Worm (Caenorhabditis elegans): ENCODE measurements around the gene snap-29.

DNA sequence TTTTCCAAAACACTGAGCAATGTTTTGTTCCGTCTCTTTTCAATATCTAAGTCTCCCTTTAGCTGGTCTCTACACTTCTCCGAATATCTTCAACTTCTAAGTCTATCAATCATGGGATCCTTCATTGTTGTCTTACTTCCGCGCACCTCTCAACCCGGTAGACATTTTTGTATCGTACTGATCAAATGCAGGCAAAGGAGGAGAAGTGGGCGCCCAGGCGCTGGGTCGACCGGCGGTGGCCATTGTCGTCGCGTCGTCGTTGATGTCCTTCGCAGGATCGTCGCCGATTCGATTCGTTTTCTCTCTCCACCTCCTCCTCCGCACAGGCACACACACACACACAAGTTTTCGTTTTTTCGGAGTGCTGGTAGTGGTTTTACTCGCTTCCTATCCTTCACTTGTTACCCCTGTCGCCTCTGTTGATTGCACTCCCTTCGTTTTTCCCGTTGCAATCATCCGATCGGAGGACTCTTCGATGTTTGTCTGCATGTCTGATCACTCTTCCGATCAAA is 25.4 kb downstream of the snap-29 start:
- no peak for TF ChIP-seq ama-1 (optimal IDR thresholded peaks at IDR 0.05)
- no peak for TF ChIP-seq nhr-10 (tag; optimal IDR thresholded peaks at IDR 0.05)
- no peak for TF ChIP-seq sma-3 (GFP tag; optimal IDR thresholded peaks at IDR 0.05)
